Fruit fly (Drosophila melanogaster) S2 (cell line): ENCODE results near the gene Bub1.

Experiments used
- CG8478 ChIP-seq: fragments of >200 bp; optimal IDR thresholded peaks from 2 replicates; lab custom pipeline; 2018
- CTCF ChIP-seq, 2 experiments: fragments of >200 bp; optimal IDR thresholded peaks; 2 replicates each; lab custom pipeline; 2018

dm6 chr2L:5298978-5299627 is 20.4 kb downstream of the Bub1 start:
- TF ChIP-seq CTCF (optimal IDR thresholded peaks at IDR 0.05; lab: Kevin White, UChicago) (no peak), CG8478 (no peak)
